Worm (Caenorhabditis elegans) whole organism, young adult: Measurements from ENCODE around the gene skr-18.

Experiments used
- F49E8.2 ChIP-seq: sonication (generic microtip); optimal IDR thresholded peaks from 3 replicates; lab custom pipeline; 2017; ENCODE audit warnings: missing genetic modification characterization, mild to moderate bottlenecking, missing compliant biosample characterization, antibody characterized with exemption, moderate library complexity; ENCODE audit not compliant: insufficient read depth
- let-526 ChIP-seq: fragments of 200-800 bp; sonication (Bioruptor generic); IDR thresholded peaks from 2 replicates; pipeline ENCODE4 v1.3.6; 2022; ENCODE audit warnings: missing genetic modification reagents, missing genetic modification characterization, missing compliant biosample characterization
- lsl-1 ChIP-seq: fragments of 200-800 bp; sonication (Bioruptor generic); optimal IDR thresholded peaks from 2 replicates; lab custom pipeline; 2018; ENCODE audit warnings: mild to moderate bottlenecking, missing genetic modification characterization, moderate library complexity, missing compliant biosample characterization
- nhr-179 ChIP-seq: sonication (generic microtip); optimal IDR thresholded peaks from 2 replicates; lab custom pipeline; 2016; ENCODE audit warnings: mild to moderate bottlenecking, missing genetic modification characterization, missing compliant biosample characterization
- rpc-1 ChIP-seq, 2 experiments: fragments of 150-350 bp in 1 of 2; sonication (generic microtip) in 1 of 2; optimal IDR thresholded peaks; 2 replicates each; lab custom pipeline; 2014 to 2018; ENCODE audit warnings: missing biosample characterization in 1 of 2, missing genetic modification characterization in 1 of 2, missing genetic modification reagents in 1 of 2, missing genotype in 1 of 2
- snpc-4 ChIP-seq, 5 experiments: fragments of 150-350 bp in 1 of 5; sonication (generic microtip) in 4 of 5; optimal IDR thresholded peaks; 2 replicates each; lab custom pipeline; 2014 to 2018; ENCODE audit warnings: missing genetic modification characterization in 5 of 5, missing biosample characterization in 3 of 5, antibody characterized with exemption in 2 of 5, mild to moderate bottlenecking in 2 of 5, missing compliant biosample characterization in 2 of 5, missing genotype in 2 of 5, moderate library complexity in 2 of 5, missing genetic modification reagents in 1 of 5
- unc-130 ChIP-seq: sonication (generic microtip); optimal IDR thresholded peaks from 2 replicates; lab custom pipeline; 2016; ENCODE audit warnings: missing genetic modification reagents, missing genetic modification characterization, missing compliant biosample characterization
- zim-3 ChIP-seq: sonication (generic microtip); optimal IDR thresholded peaks from 2 replicates; lab custom pipeline; 2017; ENCODE audit warnings: mild to moderate bottlenecking, missing genetic modification characterization, moderate library complexity, missing compliant biosample characterization
- ztf-28 ChIP-seq: fragments of 200-800 bp; sonication (Bioruptor generic); IDR thresholded peaks from 2 replicates; pipeline ENCODE4 v1.3.6; 2022; ENCODE audit warnings: missing genetic modification reagents, missing genetic modification characterization, missing compliant biosample characterization

DNA sequence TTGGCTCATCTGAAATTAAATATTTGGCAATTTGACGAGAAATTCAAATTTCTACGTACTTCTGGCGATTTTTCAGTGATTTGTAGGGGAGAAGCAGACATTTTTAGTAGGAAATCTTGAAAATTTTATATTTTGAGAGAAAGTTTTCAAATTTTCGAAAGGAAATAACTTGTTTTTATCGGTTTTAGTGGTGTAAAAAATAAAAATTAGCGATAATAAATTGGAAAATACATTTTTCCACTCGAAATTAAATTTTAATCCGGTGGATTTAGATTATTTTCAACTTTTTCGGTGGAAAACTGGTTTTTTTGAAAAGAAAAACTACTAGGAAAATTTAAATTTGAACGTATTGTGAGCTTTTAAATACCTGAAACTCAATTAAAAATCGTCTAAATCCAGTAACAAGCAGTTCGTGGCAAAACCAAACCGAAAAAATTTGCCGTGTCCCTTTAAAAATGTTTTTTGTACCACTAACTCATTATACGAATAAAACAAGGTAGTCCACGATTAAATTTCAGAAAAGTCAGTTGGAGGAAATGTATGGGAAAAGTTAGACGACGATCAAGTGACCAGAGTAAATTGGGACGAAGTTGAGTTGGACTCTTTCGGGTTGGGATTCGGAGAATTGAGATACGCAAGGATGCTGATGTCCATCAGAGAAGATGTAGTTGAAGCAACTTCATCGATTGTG, 36.7 kb upstream of the skr-18 start, which contains the start of the genes madf-1 and Y55F3BR.10:
- TF ChIP-seq rpc-1 (optimal IDR thresholded peaks at IDR 0.05; lab: Kevin White, UChicago) (no peak), rpc-1 (tag; optimal IDR thresholded peaks at IDR 0.05; lab: Kevin White, UChicago) (no peak), zim-3 (tag; lab: Kevin White, UChicago) (no peak), ztf-28 (GFP tag; lab: Robert Waterston, UW) (no peak), unc-130 (GFP tag; lab: Kevin White, UChicago) (no peak), snpc-4 (GFP tag; optimal IDR thresholded peaks at IDR 0.05; lab: Kevin White, UChicago) (no peak), snpc-4 (tag; optimal IDR thresholded peaks at IDR 0.05; lab: Kevin White, UChicago) (no peak), let-526 (no peak), lsl-1 (GFP tag; lab: Kevin White, UChicago) (no peak), nhr-179 (tag; lab: Kevin White, UChicago) (no peak), F49E8.2 (no peak)
